Worm (Caenorhabditis elegans) whole organism, L3 larva: ENCODE measurements around the gene ins-5.

Source experiments
- R02D3.7 ChIP-seq: fragments of 150-350 bp; optimal IDR thresholded peaks from 2 replicates; lab custom pipeline; 2014; ENCODE audit warnings: missing biosample characterization, missing genetic modification characterization
- ZK546.5 ChIP-seq: sonication (generic microtip); optimal IDR thresholded peaks from 2 replicates; lab custom pipeline; 2017; ENCODE audit warnings: missing biosample characterization, missing genetic modification characterization
- aly-2 ChIP-seq: fragments of 150-350 bp; optimal IDR thresholded peaks from 2 replicates; lab custom pipeline; 2014; ENCODE audit warnings: missing biosample characterization, missing genetic modification characterization
- ama-1 ChIP-seq: fragments of 150-350 bp; optimal IDR thresholded peaks from 2 replicates; lab custom pipeline; 2018
- ceh-28 ChIP-seq: fragments of 150-350 bp; optimal IDR thresholded peaks from 2 replicates; lab custom pipeline; 2014; ENCODE audit warnings: missing biosample characterization, missing genetic modification reagents, missing genetic modification characterization
- ceh-82 ChIP-seq: fragments of 150-350 bp; optimal IDR thresholded peaks from 2 replicates; lab custom pipeline; 2014; ENCODE audit warnings: missing biosample characterization, missing genetic modification characterization
- ceh-9 ChIP-seq: sonication (generic microtip); optimal IDR thresholded peaks from 2 replicates; lab custom pipeline; 2018; ENCODE audit warnings: missing biosample characterization, missing genetic modification characterization
- daf-12 ChIP-seq: fragments of 150-350 bp; optimal IDR thresholded peaks from 2 replicates; lab custom pipeline; 2014; ENCODE audit warnings: missing biosample characterization, missing genetic modification reagents, missing genetic modification characterization
- egl-5 ChIP-seq: fragments of 150-350 bp; optimal IDR thresholded peaks from 2 replicates; lab custom pipeline; 2017; ENCODE audit warnings: missing biosample characterization, missing genetic modification reagents, missing genetic modification characterization, inconsistent platforms
- elt-2 ChIP-seq: sonication (generic microtip); optimal IDR thresholded peaks from 2 replicates; lab custom pipeline; 2016; ENCODE audit warnings: missing genetic modification reagents, mild to moderate bottlenecking, missing genetic modification characterization, missing compliant biosample characterization
- fkh-10 ChIP-seq: sonication (generic microtip); optimal IDR thresholded peaks from 2 replicates; lab custom pipeline; 2017; ENCODE audit warnings: missing biosample characterization, missing genetic modification reagents, missing genetic modification characterization
- fos-1 ChIP-seq: fragments of 150-350 bp; optimal IDR thresholded peaks from 2 replicates; lab custom pipeline; 2014; ENCODE audit warnings: missing biosample characterization, missing genetic modification characterization
- hmg-11 ChIP-seq: sonication (generic microtip); optimal IDR thresholded peaks from 2 replicates; lab custom pipeline; 2016; ENCODE audit warnings: missing genetic modification characterization, missing compliant biosample characterization
- jun-1 ChIP-seq: fragments of 150-350 bp; optimal IDR thresholded peaks from 2 replicates; lab custom pipeline; 2014; ENCODE audit warnings: missing biosample characterization, missing genetic modification reagents, missing genetic modification characterization
- lin-15B ChIP-seq: fragments of 150-350 bp; optimal IDR thresholded peaks from 2 replicates; lab custom pipeline; 2014; ENCODE audit warnings: missing biosample characterization, missing genetic modification characterization
- lin-39 ChIP-seq: fragments of 150-350 bp; optimal IDR thresholded peaks from 2 replicates; lab custom pipeline; 2018; ENCODE audit warnings: missing biosample characterization, missing genetic modification reagents, missing genetic modification characterization
- lsy-12 ChIP-seq: sonication (generic microtip); optimal IDR thresholded peaks from 2 replicates; lab custom pipeline; 2016; ENCODE audit warnings: mild to moderate bottlenecking, missing genetic modification characterization, missing compliant biosample characterization
- nfya-1 ChIP-seq: sonication (generic microtip); optimal IDR thresholded peaks from 2 replicates; lab custom pipeline; 2017; ENCODE audit warnings: missing genetic modification characterization, mild to moderate bottlenecking, missing compliant biosample characterization, antibody characterized with exemption, moderate library complexity; ENCODE audit not compliant: insufficient read depth
- nhr-11 ChIP-seq: fragments of 150-350 bp; optimal IDR thresholded peaks from 2 replicates; lab custom pipeline; 2014; ENCODE audit warnings: missing biosample characterization, missing genetic modification characterization
- nhr-23 ChIP-seq: fragments of 150-350 bp; optimal IDR thresholded peaks from 2 replicates; lab custom pipeline; 2014; ENCODE audit warnings: missing biosample characterization, missing genetic modification reagents, missing genetic modification characterization
- nhr-25 ChIP-seq: sonication (generic microtip); optimal IDR thresholded peaks from 2 replicates; lab custom pipeline; 2017; ENCODE audit warnings: missing biosample characterization, missing genetic modification characterization
- nhr-28 ChIP-seq: fragments of 150-350 bp; optimal IDR thresholded peaks from 2 replicates; lab custom pipeline; 2014; ENCODE audit warnings: missing biosample characterization, missing genetic modification characterization
- nhr-43 ChIP-seq: sonication (generic microtip); optimal IDR thresholded peaks from 2 replicates; lab custom pipeline; 2016; ENCODE audit warnings: mild to moderate bottlenecking, missing genetic modification characterization, missing compliant biosample characterization; ENCODE audit not compliant: poor library complexity, severe bottlenecking
- pha-4 ChIP-seq: fragments of 150-350 bp; optimal IDR thresholded peaks from 2 replicates; lab custom pipeline; 2014; ENCODE audit warnings: missing biosample characterization, missing genetic modification reagents, missing genetic modification characterization
- skn-1 ChIP-seq: fragments of 150-350 bp; optimal IDR thresholded peaks from 2 replicates; lab custom pipeline; 2014; ENCODE audit warnings: missing biosample characterization, missing genetic modification characterization
- snpc-4 ChIP-seq: fragments of 150-350 bp; optimal IDR thresholded peaks from 2 replicates; lab custom pipeline; 2014; ENCODE audit warnings: missing biosample characterization, missing genetic modification characterization
- tbx-2 ChIP-seq: sonication (generic microtip); optimal IDR thresholded peaks from 2 replicates; lab custom pipeline; 2016; ENCODE audit warnings: mild to moderate bottlenecking, missing genetic modification characterization, missing compliant biosample characterization
- unc-62 ChIP-seq: fragments of 150-350 bp; sonication (generic microtip); optimal IDR thresholded peaks from 4 replicates; lab custom pipeline; 2014; ENCODE audit warnings: missing biosample characterization, missing genetic modification reagents, missing genetic modification characterization

The ins-5 gene

ce11 chrII:6047639-6048159 lies 50.3 kb downstream of the ins-5 start, which contains the start of the genes R12C12.6 and ran-5:
R12C12.6 (minus strand) TSS chrII:6047867.
ran-5 (plus strand) TSS chrII:6048109.
- TF ChIP-seq ceh-9 (tag; lab: Kevin White, UChicago) (no peak), ceh-28 (peak; percentile 62), fkh-10 (GFP tag; lab: Kevin White, UChicago) (peak; percentile 16), nfya-1 (tag; lab: Kevin White, UChicago) (peak; percentile 76), skn-1 (tag; lab: Kevin White, UChicago) (peak; percentile 40), snpc-4 (tag; lab: Kevin White, UChicago) (peak; percentile 87), lin-39 (peak; percentile 18), nhr-25 (peak; percentile 74), tbx-2 (peak; percentile 76), jun-1 (tag; lab: Kevin White, UChicago) (peak; percentile 52), ceh-82 (tag; lab: Kevin White, UChicago) (no peak), daf-12 (tag; lab: Kevin White, UChicago) (no peak), lsy-12 (peak; percentile 79), egl-5 (tag; lab: Kevin White, UChicago) (peak; percentile 20), R02D3.7 (tag; lab: Kevin White, UChicago) (peak; percentile 67), ZK546.5 (tag; lab: Kevin White, UChicago) (peak; percentile 20), nhr-11 (tag; lab: Kevin White, UChicago) (peak; percentile 35), nhr-43 (tag; lab: Kevin White, UChicago) (peak; percentile 85), hmg-11 (tag; lab: Kevin White, UChicago) (peak; percentile 70), unc-62 (no peak), ama-1 (lab: Kevin White, UChicago) (no peak), fos-1 (tag; lab: Kevin White, UChicago) (no peak), elt-2 (tag; lab: Kevin White, UChicago) (peak; percentile 59), aly-2 (peak; percentile 1), nhr-28 (tag; lab: Kevin White, UChicago) (no peak), pha-4 (tag; lab: Kevin White, UChicago) (peak; percentile 83), lin-15B (tag; lab: Kevin White, UChicago) (peak; percentile 84), nhr-23 (tag; lab: Kevin White, UChicago) (peak; percentile 90)
- TF ChIP-seq, all 47 proteins: peak for 21
